Fruit fly (Drosophila melanogaster) whole organism, pupa: Measurements from ENCODE around the gene CG18493.

Experiments used
- CG10348 ChIP-seq: fragments of 200-800 bp; sonication (Bioruptor generic); IDR thresholded peaks from 2 replicates; pipeline ENCODE4 v1.3.6; 2022; ENCODE audit warnings: missing biosample characterization, missing genetic modification characterization
- CG12605 ChIP-seq: fragments of 200-800 bp; sonication (Bioruptor generic); IDR thresholded peaks from 2 replicates; pipeline ENCODE4 v1.3.6; 2022; ENCODE audit warnings: missing biosample characterization, missing genetic modification characterization
- CG13204 ChIP-seq: fragments of 200-800 bp; sonication (Bioruptor generic); optimal IDR thresholded peaks from 2 replicates; lab custom pipeline; 2018; ENCODE audit warnings: missing biosample characterization, mild to moderate bottlenecking, missing genetic modification characterization, moderate library complexity
- CG14655 ChIP-seq: fragments of 200-800 bp; sonication (Bioruptor generic); optimal IDR thresholded peaks from 3 replicates; lab custom pipeline; 2017; ENCODE audit warnings: mild to moderate bottlenecking, missing biosample characterization, missing genetic modification reagents, missing genetic modification characterization
- CG15710 ChIP-seq: fragments of 200-800 bp; sonication (Bioruptor generic); optimal IDR thresholded peaks from 2 replicates; lab custom pipeline; 2018; ENCODE audit warnings: missing biosample characterization, mild to moderate bottlenecking, missing genetic modification characterization, moderate library complexity
- CG17806 ChIP-seq: fragments of 200-800 bp; sonication (Bioruptor generic); optimal IDR thresholded peaks from 2 replicates; lab custom pipeline; 2018; ENCODE audit warnings: missing biosample characterization, mild to moderate bottlenecking, missing genetic modification characterization, moderate library complexity
- CG32121 ChIP-seq: fragments of 200-800 bp; sonication (Bioruptor generic); IDR thresholded peaks from 2 replicates; pipeline ENCODE4 v1.3.6; 2022; ENCODE audit warnings: missing biosample characterization, missing genetic modification characterization
- CG34367 ChIP-seq: fragments of 200-800 bp; sonication (Bioruptor generic); optimal IDR thresholded peaks from 2 replicates; lab custom pipeline; 2018; ENCODE audit warnings: missing biosample characterization, mild to moderate bottlenecking, missing genetic modification characterization
- CG4496 ChIP-seq: fragments of 200-800 bp; sonication (Bioruptor generic); IDR thresholded peaks from 3 replicates; pipeline ENCODE4 v1.3.6; 2022; ENCODE audit warnings: missing biosample characterization, missing genetic modification characterization
- CG8159 ChIP-seq: fragments of 200-800 bp; sonication (Bioruptor generic); optimal IDR thresholded peaks from 3 replicates; lab custom pipeline; 2018; ENCODE audit warnings: missing biosample characterization, mild to moderate bottlenecking, missing genetic modification characterization, moderate library complexity
- CG8301 ChIP-seq: fragments of 200-800 bp; sonication (Bioruptor generic); optimal IDR thresholded peaks from 2 replicates; lab custom pipeline; 2018; ENCODE audit warnings: missing biosample characterization, mild to moderate bottlenecking, missing genetic modification characterization
- CG9948 ChIP-seq: fragments of 200-800 bp; sonication (Bioruptor generic); optimal IDR thresholded peaks from 2 replicates; lab custom pipeline; 2018; ENCODE audit warnings: missing biosample characterization, mild to moderate bottlenecking, missing genetic modification characterization, moderate library complexity
- D1 ChIP-seq: fragments of 200-800 bp; sonication (Bioruptor generic); optimal IDR thresholded peaks from 2 replicates; lab custom pipeline; 2018; ENCODE audit warnings: missing biosample characterization, mild to moderate bottlenecking, missing genetic modification characterization, moderate library complexity
- EcR ChIP-seq: fragments of 200-800 bp; sonication (Bioruptor generic); optimal IDR thresholded peaks from 3 replicates; lab custom pipeline; 2019; ENCODE audit warnings: missing biosample characterization, missing genetic modification characterization, mild to moderate bottlenecking, moderate library complexity, missing genetic modification reagents
- Ets98B ChIP-seq: fragments of 200-800 bp; sonication (Bioruptor generic); IDR thresholded peaks from 2 replicates; pipeline ENCODE4 v1.3.6; 2022; ENCODE audit warnings: missing biosample characterization, missing genetic modification characterization
- Pif1A ChIP-seq: fragments of 200-800 bp; sonication (Bioruptor generic); optimal IDR thresholded peaks from 3 replicates; lab custom pipeline; 2016; ENCODE audit warnings: missing biosample characterization, missing genetic modification characterization
- Pif1B ChIP-seq: fragments of 200-800 bp; sonication (Bioruptor generic); optimal IDR thresholded peaks from 3 replicates; lab custom pipeline; 2016; ENCODE audit warnings: missing biosample characterization, missing genetic modification characterization
- Snoo ChIP-seq: fragments of 200-800 bp; sonication (Bioruptor generic); optimal IDR thresholded peaks from 3 replicates; lab custom pipeline; 2017; ENCODE audit warnings: missing biosample characterization, mild to moderate bottlenecking, missing genetic modification characterization, inconsistent platforms
- fd96Ca ChIP-seq: fragments of 200-800 bp; sonication (Bioruptor generic); IDR thresholded peaks from 3 replicates; pipeline ENCODE4 v1.3.6; 2022; ENCODE audit warnings: missing biosample characterization, missing genetic modification characterization
- gl ChIP-seq: fragments of 200-800 bp; sonication (Bioruptor generic); optimal IDR thresholded peaks from 2 replicates; lab custom pipeline; 2018; ENCODE audit warnings: missing biosample characterization, mild to moderate bottlenecking, missing genetic modification characterization
- rn ChIP-seq: fragments of 200-800 bp; sonication (Bioruptor generic); IDR thresholded peaks from 2 replicates; pipeline ENCODE4 v1.3.6; 2022; ENCODE audit warnings: missing biosample characterization, missing genetic modification characterization

CG18493 gene

DNA sequence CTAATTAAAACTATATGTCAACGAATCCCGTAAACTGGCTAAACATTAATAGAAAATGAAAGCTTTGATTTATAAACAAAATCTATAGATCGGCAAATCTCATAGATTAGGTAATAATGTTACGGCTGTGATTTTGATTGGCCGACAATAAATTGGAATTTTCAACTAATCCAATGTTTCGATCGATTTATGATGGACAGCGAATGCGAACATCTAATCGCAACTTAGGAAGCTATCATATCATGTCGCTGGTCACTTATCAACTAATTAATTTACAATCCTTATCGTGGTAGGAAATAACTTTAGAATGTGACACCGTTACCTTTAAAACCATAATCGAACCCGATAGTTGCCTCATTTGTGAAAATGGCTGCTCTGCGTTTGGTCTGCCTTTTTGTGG lies at the start of gene CG18493:
TSS of gene CG18493 (plus strand) at position 352 of the 400 bp plus-strand sequence.
- no peak for TF ChIP-seq gl (tag; lab: Kevin White, UChicago)
- TF ChIP-seq CG14655 (GFP tag; lab: Kevin White, UChicago) = no peak
- no peak for TF ChIP-seq CG17806
- no peak for TF ChIP-seq rn
- no peak for TF ChIP-seq CG8301 (tag; lab: Kevin White, UChicago)
- TF ChIP-seq CG4496 (GFP tag; lab: Robert Waterston, UW) = no peak
- TF ChIP-seq CG32121 (GFP tag; lab: Robert Waterston, UW) = no peak

DNA sequence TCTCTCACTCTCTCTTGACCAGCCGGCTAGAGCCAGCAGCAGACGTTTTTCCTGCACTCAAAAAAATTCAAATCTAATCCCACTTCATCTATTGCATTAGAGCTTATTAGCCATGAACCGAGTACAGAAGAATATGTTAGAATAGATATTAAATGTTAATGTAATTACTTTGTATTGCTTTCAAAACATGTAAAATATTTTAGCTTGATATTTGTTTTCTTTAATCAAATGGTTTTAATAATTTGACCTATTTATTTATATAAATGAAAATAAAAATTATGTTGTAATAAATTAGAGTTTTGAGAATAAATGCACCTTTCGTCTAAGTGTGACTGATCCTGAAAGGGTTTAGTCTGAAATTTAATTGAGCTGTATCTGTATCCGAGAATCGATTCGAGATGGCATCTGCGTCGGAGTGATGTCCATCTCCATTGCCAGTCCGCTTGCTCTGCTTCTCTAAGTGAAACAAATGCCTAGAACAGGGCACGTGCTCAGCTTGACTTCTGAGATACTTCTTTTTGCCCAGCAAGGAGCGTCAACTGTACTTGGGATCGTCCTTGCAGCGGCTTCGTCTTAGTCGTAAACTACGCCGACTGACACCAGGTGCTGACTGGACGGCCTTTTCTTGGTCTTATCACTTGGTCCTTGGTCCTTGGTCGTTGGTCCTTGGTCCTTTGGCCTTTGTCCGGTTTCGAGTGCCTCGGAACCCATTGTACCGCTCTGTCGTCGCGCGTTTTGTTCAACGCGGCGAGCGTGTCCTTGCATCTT lies 49.6 kb upstream of the CG18493 start:
- TF ChIP-seq CG10348 = no peak
- TF ChIP-seq CG8159 (tag; lab: Kevin White, UChicago) = no peak
- TF ChIP-seq CG34367 = no peak
- TF ChIP-seq CG32121 (GFP tag; lab: Robert Waterston, UW) = no peak
- no peak for TF ChIP-seq Snoo (tag; lab: Kevin White, UChicago)
- no peak for TF ChIP-seq fd96Ca
- no peak for TF ChIP-seq CG13204 (GFP tag; lab: Kevin White, UChicago)
- TF ChIP-seq rn = no peak
- no peak for TF ChIP-seq CG15710 (tag; lab: Kevin White, UChicago)
- TF ChIP-seq EcR (GFP tag; lab: Kevin White, UChicago) = no peak
- no peak for TF ChIP-seq Ets98B (GFP tag; lab: Robert Waterston, UW)
- no peak for TF ChIP-seq CG9948 (tag; lab: Kevin White, UChicago)
- no peak for TF ChIP-seq Pif1B (GFP tag; lab: Kevin White, UChicago)
- no peak for TF ChIP-seq D1

DNA sequence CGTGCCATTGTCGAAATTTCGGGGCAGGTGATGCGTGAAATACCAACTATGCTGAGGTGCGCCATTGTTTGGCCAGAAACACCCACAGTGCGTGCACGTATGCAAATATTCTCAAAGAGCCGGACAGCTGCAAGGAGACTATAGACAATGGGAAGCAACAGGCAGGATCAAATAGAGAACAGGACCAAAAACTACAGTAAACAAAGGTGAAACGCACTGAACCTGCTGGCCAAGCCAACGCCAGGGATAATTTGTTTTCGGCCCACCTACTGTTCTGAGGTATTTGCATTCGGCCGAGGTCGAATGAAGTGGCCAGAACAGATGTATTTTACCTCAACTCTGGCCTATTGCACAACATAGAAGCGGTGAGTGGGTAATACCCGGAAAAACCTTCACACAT lies 48.3 kb upstream of the CG18493 start:
- no peak for TF ChIP-seq CG34367
- no peak for TF ChIP-seq CG10348
- no peak for TF ChIP-seq CG9948 (tag; lab: Kevin White, UChicago)
- TF ChIP-seq CG12605 (GFP tag; lab: Robert Waterston, UW) = no peak
- no peak for TF ChIP-seq EcR (GFP tag; lab: Kevin White, UChicago)
- no peak for TF ChIP-seq fd96Ca
- no peak for TF ChIP-seq CG14655 (GFP tag; lab: Kevin White, UChicago)
- TF ChIP-seq Pif1B (GFP tag; lab: Kevin White, UChicago) = no peak
- no peak for TF ChIP-seq CG4496 (GFP tag; lab: Robert Waterston, UW)
- no peak for TF ChIP-seq Snoo (tag; lab: Kevin White, UChicago)
- no peak for TF ChIP-seq rn
- TF ChIP-seq, all 21 proteins: peak for 0

DNA sequence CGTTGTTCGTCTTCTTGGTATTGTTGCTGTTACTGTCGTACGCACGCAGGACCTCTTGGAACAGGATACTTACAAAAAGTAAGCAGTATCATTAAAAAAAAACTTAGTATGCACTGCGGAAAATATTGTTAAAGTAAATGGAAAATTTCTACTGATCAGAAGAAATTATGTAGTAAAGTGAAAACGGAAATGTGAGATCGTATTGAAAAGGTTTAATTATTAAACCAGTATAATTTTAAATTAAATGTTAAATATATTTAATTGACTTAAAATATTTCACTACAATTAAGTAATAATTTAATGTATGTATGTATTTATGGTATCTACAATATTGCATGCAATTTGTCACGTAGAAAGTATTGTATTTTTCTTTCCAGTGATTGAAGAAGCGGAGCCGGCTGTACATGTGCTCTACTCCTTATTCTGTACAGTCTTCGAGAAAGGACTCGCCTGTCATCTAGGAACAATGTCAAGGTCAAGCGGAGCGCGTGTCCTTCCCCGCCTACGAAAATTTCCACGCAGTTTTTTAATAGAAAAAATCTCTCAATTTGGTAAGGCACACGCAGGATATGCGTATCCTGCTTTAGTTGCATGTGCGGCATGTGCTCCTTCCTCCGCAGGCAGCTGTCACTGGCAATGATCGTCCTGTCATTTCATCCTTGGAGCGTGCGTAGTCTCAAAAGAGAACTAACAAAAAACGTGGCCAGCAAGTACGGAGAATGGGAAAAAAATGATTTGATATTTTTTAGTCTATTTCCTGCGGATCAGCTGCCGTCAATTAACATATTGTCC lies 46.3 kb upstream of the CG18493 start:
- no peak for TF ChIP-seq CG17806
- no peak for TF ChIP-seq CG8159 (tag; lab: Kevin White, UChicago)
- TF ChIP-seq CG34367 = no peak
- no peak for TF ChIP-seq Snoo (tag; lab: Kevin White, UChicago)
- no peak for TF ChIP-seq CG10348
- TF ChIP-seq rn = no peak

DNA sequence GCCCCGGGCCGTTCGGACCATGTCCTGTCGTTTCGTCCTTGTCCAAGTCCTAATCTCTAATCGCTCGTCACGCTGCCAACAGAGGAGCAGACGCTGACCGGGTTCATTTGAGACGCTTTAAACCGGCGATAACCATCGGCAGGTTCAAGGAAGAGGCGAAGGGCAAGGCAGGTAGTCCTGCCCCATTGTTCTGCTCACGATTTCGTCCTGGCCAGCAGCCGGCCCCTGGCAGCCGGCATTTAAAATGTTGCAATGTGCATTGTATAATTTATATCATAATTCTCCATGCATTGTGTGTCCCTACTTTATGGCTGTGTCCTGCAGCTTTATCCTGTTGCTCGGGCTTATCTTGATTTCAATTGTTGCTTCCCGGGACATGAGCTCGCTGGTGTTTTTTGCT lies 44.9 kb upstream of the CG18493 start:
- TF ChIP-seq CG14655 (GFP tag; lab: Kevin White, UChicago) = no peak
- no peak for TF ChIP-seq CG10348
- no peak for TF ChIP-seq CG34367
- no peak for TF ChIP-seq CG9948 (tag; lab: Kevin White, UChicago)
- TF ChIP-seq CG15710 (tag; lab: Kevin White, UChicago) = no peak
- no peak for TF ChIP-seq gl (tag; lab: Kevin White, UChicago)
- no peak for TF ChIP-seq Pif1B (GFP tag; lab: Kevin White, UChicago)
- TF ChIP-seq CG17806 = no peak
- no peak for TF ChIP-seq CG8301 (tag; lab: Kevin White, UChicago)
- no peak for TF ChIP-seq CG8159 (tag; lab: Kevin White, UChicago)
- TF ChIP-seq EcR (GFP tag; lab: Kevin White, UChicago) = no peak
- TF ChIP-seq CG32121 (GFP tag; lab: Robert Waterston, UW) = no peak
- no peak for TF ChIP-seq fd96Ca
- no peak for TF ChIP-seq rn
- TF ChIP-seq Ets98B (GFP tag; lab: Robert Waterston, UW) = no peak
- TF ChIP-seq CG13204 (GFP tag; lab: Kevin White, UChicago) = no peak
- TF ChIP-seq, all 21 proteins: peak for 0

DNA sequence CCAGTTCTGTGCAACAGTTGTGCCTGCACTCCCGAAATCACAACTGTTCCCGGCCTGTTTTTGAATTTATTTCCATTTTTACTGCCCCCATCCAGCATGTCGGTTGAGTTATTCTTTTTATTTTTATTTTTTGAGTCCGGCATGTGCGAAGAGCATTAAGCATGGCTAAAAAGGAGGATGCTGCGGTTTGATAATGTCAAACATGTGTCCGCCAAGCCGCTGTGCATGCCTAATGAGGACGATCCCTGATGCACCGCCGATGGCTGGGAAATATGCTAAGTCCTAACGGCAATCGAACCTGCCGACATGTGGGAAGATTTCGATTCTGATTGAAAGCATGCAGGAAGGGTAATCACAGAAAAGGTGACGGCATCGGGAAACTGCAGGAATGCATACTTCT lies 43.5 kb upstream of the CG18493 start:
- no peak for TF ChIP-seq CG4496 (GFP tag; lab: Robert Waterston, UW)
- no peak for TF ChIP-seq fd96Ca
- no peak for TF ChIP-seq Pif1A
- TF ChIP-seq CG12605 (GFP tag; lab: Robert Waterston, UW) = no peak
- no peak for TF ChIP-seq CG9948 (tag; lab: Kevin White, UChicago)
- TF ChIP-seq gl (tag; lab: Kevin White, UChicago) = no peak
- no peak for TF ChIP-seq CG14655 (GFP tag; lab: Kevin White, UChicago)
- no peak for TF ChIP-seq rn
- no peak for TF ChIP-seq CG34367
- no peak for TF ChIP-seq CG10348
- TF ChIP-seq Ets98B (GFP tag; lab: Robert Waterston, UW) = no peak
- no peak for TF ChIP-seq Snoo (tag; lab: Kevin White, UChicago)
- TF ChIP-seq D1 = no peak
- no peak for TF ChIP-seq EcR (GFP tag; lab: Kevin White, UChicago)
- TF ChIP-seq, all 21 proteins: peak for 0
